Fruit fly (Drosophila melanogaster): Measurements from ENCODE around the gene CG6299.
A peak's percentile ranks its signal among the peaks of the same experiment; 100 is the strongest.

CG6299 gene

dm6 chrX:15471904-15472303, 9.4 kb downstream of the CG6299 start, which contains the start of the genes Grip128 and Alg14 (continued):
- TF ChIP-seq bbx (GFP tag; IDR thresholded peaks at IDR 0.05; ENCODE audit: partially characterized antibody), result peak; percentile 66
- no peak for TF ChIP-seq CG11696 (GFP tag; IDR thresholded peaks at IDR 0.05)
- TF ChIP-seq sima (GFP tag; optimal IDR thresholded peaks at IDR 0.05), result no peak
- peak; percentile 56; the same call in 1 of the 2 replicates for TF ChIP-seq sna (GFP tag; IDR thresholded peaks at IDR 0.05; ENCODE audit: partially characterized antibody)
- TF ChIP-seq ftz-f1 (GFP tag; optimal IDR thresholded peaks at IDR 0.05), result no peak
- TF ChIP-seq CG9817 (tag; optimal IDR thresholded peaks at IDR 0.05), result no peak
- no peak for TF ChIP-seq Hr39 (optimal IDR thresholded peaks at IDR 0.05)
- TF ChIP-seq CG13296 (GFP tag; optimal IDR thresholded peaks at IDR 0.05), result no peak
- no peak for TF ChIP-seq CG4820 (GFP tag; optimal IDR thresholded peaks at IDR 0.05)
- TF ChIP-seq Sox100B (GFP tag; optimal IDR thresholded peaks at IDR 0.05), result no peak
- no peak for TF ChIP-seq Nf-YA (GFP tag; IDR thresholded peaks at IDR 0.05)
- no peak for TF ChIP-seq Xrp1 (GFP tag; IDR thresholded peaks at IDR 0.05)
- no peak for TF ChIP-seq Meics (GFP tag; optimal IDR thresholded peaks at IDR 0.05)
- TF ChIP-seq CG30403 (GFP tag; optimal IDR thresholded peaks at IDR 0.05), result no peak
- TF ChIP-seq CG7963 (GFP tag; IDR thresholded peaks at IDR 0.05; ENCODE audit: partially characterized antibody), result 0 out of 3 replicates have a peak, but pooled peaks have one; percentile 17
- peak; percentile 59; the same call in 1 of the 3 replicates for TF ChIP-seq hb (GFP tag; IDR thresholded peaks at IDR 0.05; ENCODE audit: partially characterized antibody)
- no peak for TF ChIP-seq ab (GFP tag; optimal IDR thresholded peaks at IDR 0.05)
- no peak for TF ChIP-seq CG10274 (GFP tag; optimal IDR thresholded peaks at IDR 0.05)
- no peak for TF ChIP-seq CG17328 (GFP tag; IDR thresholded peaks at IDR 0.05)
- TF ChIP-seq Ptx1 (GFP tag; IDR thresholded peaks at IDR 0.05), result no peak
- no peak for TF ChIP-seq Nf-YB (GFP tag; optimal IDR thresholded peaks at IDR 0.05)
- no peak for TF ChIP-seq zen (tag; optimal IDR thresholded peaks at IDR 0.05)
- TF ChIP-seq eve (GFP tag; optimal IDR thresholded peaks at IDR 0.05), result no peak
- no peak for TF ChIP-seq CG2875 (GFP tag; optimal IDR thresholded peaks at IDR 0.05)
- TF ChIP-seq Dll (GFP tag; IDR thresholded peaks at IDR 0.05; ENCODE audit: partially characterized antibody), result peak; percentile 68
- no peak for TF ChIP-seq Lpt (GFP tag; optimal IDR thresholded peaks at IDR 0.05)
- TF ChIP-seq CG34224 (GFP tag; IDR thresholded peaks at IDR 0.05; ENCODE audit: partially characterized antibody), result peak; percentile 75
- no peak for TF ChIP-seq p53 (GFP tag; optimal IDR thresholded peaks at IDR 0.05)
- TF ChIP-seq vnd (GFP tag; IDR thresholded peaks at IDR 0.05; ENCODE audit: partially characterized antibody), result 0 out of 3 replicates have a peak, but pooled peaks have one; percentile 29
- no peak for TF ChIP-seq CG1832 (GFP tag; optimal IDR thresholded peaks at IDR 0.05)
- no peak for TF ChIP-seq CG3995 (GFP tag; optimal IDR thresholded peaks at IDR 0.05)
- TF ChIP-seq dysf (GFP tag; IDR thresholded peaks at IDR 0.05), result no peak
- TF ChIP-seq CG3847 (GFP tag; IDR thresholded peaks at IDR 0.05), result no peak
- TF ChIP-seq trem (tag; optimal IDR thresholded peaks at IDR 0.05), result peak; percentile 22
- peak; percentile 38 for TF ChIP-seq CG2116 (GFP tag; optimal IDR thresholded peaks at IDR 0.05)
- TF ChIP-seq unc-4 (GFP tag; IDR thresholded peaks at IDR 0.05; ENCODE audit: partially characterized antibody), result peak; percentile 50; the same call in 1 of the 2 replicates
- no peak for TF ChIP-seq CG30020 (tag; optimal IDR thresholded peaks at IDR 0.05)
- TF ChIP-seq luna (GFP tag; optimal IDR thresholded peaks at IDR 0.05), result no peak
- no peak for TF ChIP-seq CG10209 (GFP tag; optimal IDR thresholded peaks at IDR 0.05)
- no peak for TF ChIP-seq crol (GFP tag; IDR thresholded peaks at IDR 0.05)
- TF ChIP-seq ranshi (GFP tag; IDR thresholded peaks at IDR 0.05), result no peak
- no peak for TF ChIP-seq schlank (tag; optimal IDR thresholded peaks at IDR 0.05)
- TF ChIP-seq so (GFP tag; IDR thresholded peaks at IDR 0.05), result no peak
- no peak for TF ChIP-seq Hmr (GFP tag; optimal IDR thresholded peaks at IDR 0.05)
- TF ChIP-seq CG18619 (GFP tag; optimal IDR thresholded peaks at IDR 0.05), result no peak
- no peak for TF ChIP-seq Rx (GFP tag; IDR thresholded peaks at IDR 0.05)
- TF ChIP-seq E2f2 (GFP tag; IDR thresholded peaks at IDR 0.05), result peak; percentile 62
- TF ChIP-seq CG15514 (GFP tag; optimal IDR thresholded peaks at IDR 0.05), result peak; percentile 62
- TF ChIP-seq en (GFP tag; optimal IDR thresholded peaks at IDR 0.05), result no peak
- no peak for TF ChIP-seq CG16813 (GFP tag; IDR thresholded peaks at IDR 0.05; ENCODE audit: partially characterized antibody)
- TF ChIP-seq jumu (GFP tag; optimal IDR thresholded peaks at IDR 0.05), result no peak
